Worm (Caenorhabditis elegans) whole organism, late embryonic: ENCODE results near the gene srw-1.

Source experiments
- F13H6.1 ChIP-seq: sonication (generic microtip); optimal IDR thresholded peaks from 2 replicates; lab custom pipeline; 2016; ENCODE audit warnings: missing genetic modification characterization, missing compliant biosample characterization
- K02D7.2 ChIP-seq: sonication (generic microtip); optimal IDR thresholded peaks from 2 replicates; lab custom pipeline; 2017; ENCODE audit warnings: mild to moderate bottlenecking, missing genetic modification characterization, missing compliant biosample characterization
- ama-1 ChIP-seq: fragments of 150-350 bp; optimal IDR thresholded peaks from 2 replicates; lab custom pipeline; 2014
- ceh-14 ChIP-seq: sonication (generic microtip); optimal IDR thresholded peaks from 2 replicates; lab custom pipeline; 2016; ENCODE audit warnings: missing genotype, missing genetic modification characterization, missing compliant biosample characterization
- ceh-18 ChIP-seq: sonication (generic microtip); optimal IDR thresholded peaks from 2 replicates; lab custom pipeline; 2016; ENCODE audit warnings: missing genetic modification characterization, missing compliant biosample characterization
- ceh-2 ChIP-seq: sonication (generic microtip); optimal IDR thresholded peaks from 2 replicates; lab custom pipeline; 2016; ENCODE audit warnings: missing genotype, missing genetic modification characterization, missing compliant biosample characterization
- ceh-24 ChIP-seq: sonication (generic microtip); optimal IDR thresholded peaks from 2 replicates; lab custom pipeline; 2016; ENCODE audit warnings: mild to moderate bottlenecking, missing genetic modification characterization, missing compliant biosample characterization
- ceh-30 ChIP-seq: fragments of 150-350 bp; optimal IDR thresholded peaks from 2 replicates; lab custom pipeline; 2014; ENCODE audit warnings: missing biosample characterization, missing genetic modification characterization
- ceh-31 ChIP-seq: sonication (generic microtip); optimal IDR thresholded peaks from 2 replicates; lab custom pipeline; 2016; ENCODE audit warnings: missing genetic modification characterization, missing compliant biosample characterization
- ceh-34 ChIP-seq: sonication (generic microtip); optimal IDR thresholded peaks from 2 replicates; lab custom pipeline; 2016; ENCODE audit warnings: mild to moderate bottlenecking, missing genetic modification characterization, missing compliant biosample characterization
- che-1 ChIP-seq: sonication (generic microtip); optimal IDR thresholded peaks from 2 replicates; lab custom pipeline; 2016; ENCODE audit warnings: mild to moderate bottlenecking, missing genetic modification characterization, missing compliant biosample characterization
- dve-1 ChIP-seq: sonication (generic microtip); optimal IDR thresholded peaks from 2 replicates; lab custom pipeline; 2017; ENCODE audit warnings: antibody characterized with exemption, mild to moderate bottlenecking, missing genetic modification characterization, missing compliant biosample characterization
- elt-2 ChIP-seq: sonication (generic microtip); optimal IDR thresholded peaks from 2 replicates; lab custom pipeline; 2016; ENCODE audit warnings: missing genetic modification reagents, missing genetic modification characterization, missing compliant biosample characterization
- ets-4 ChIP-seq: sonication (generic microtip); optimal IDR thresholded peaks from 2 replicates; lab custom pipeline; 2016; ENCODE audit warnings: missing genetic modification characterization, missing compliant biosample characterization
- fax-1 ChIP-seq: sonication (generic microtip); optimal IDR thresholded peaks from 2 replicates; lab custom pipeline; 2016; ENCODE audit warnings: missing genotype, missing genetic modification characterization, missing compliant biosample characterization
- fkh-6 ChIP-seq: sonication (generic microtip); optimal IDR thresholded peaks from 2 replicates; lab custom pipeline; 2016; ENCODE audit warnings: missing genetic modification characterization, missing compliant biosample characterization
- hlh-15 ChIP-seq: sonication (generic microtip); optimal IDR thresholded peaks from 2 replicates; lab custom pipeline; 2016; ENCODE audit warnings: missing genetic modification characterization, missing compliant biosample characterization
- mec-3 ChIP-seq: sonication (generic microtip); optimal IDR thresholded peaks from 2 replicates; lab custom pipeline; 2016; ENCODE audit warnings: borderline replicate concordance, missing genetic modification characterization, missing compliant biosample characterization
- nfya-1 ChIP-seq: sonication (generic microtip); optimal IDR thresholded peaks from 2 replicates; lab custom pipeline; 2017; ENCODE audit warnings: missing genetic modification characterization, mild to moderate bottlenecking, missing compliant biosample characterization, antibody characterized with exemption, moderate library complexity
- nhr-11 ChIP-seq: fragments of 150-350 bp; optimal IDR thresholded peaks from 2 replicates; lab custom pipeline; 2014; ENCODE audit warnings: missing biosample characterization, missing genetic modification characterization
- npax-4 ChIP-seq: sonication (generic microtip); optimal IDR thresholded peaks from 2 replicates; lab custom pipeline; 2016; ENCODE audit warnings: missing genetic modification characterization, missing compliant biosample characterization
- pha-2 ChIP-seq: sonication (generic microtip); optimal IDR thresholded peaks from 2 replicates; lab custom pipeline; 2017; ENCODE audit warnings: mild to moderate bottlenecking, missing genetic modification characterization, missing compliant biosample characterization
- pha-4 ChIP-seq: fragments of 150-350 bp; optimal IDR thresholded peaks from 2 replicates; lab custom pipeline; 2018; ENCODE audit warnings: missing biosample characterization, missing genetic modification reagents, missing genetic modification characterization
- pqm-1 ChIP-seq: sonication (generic microtip); optimal IDR thresholded peaks from 2 replicates; lab custom pipeline; 2016; ENCODE audit warnings: missing genetic modification characterization, missing compliant biosample characterization
- tbx-2 ChIP-seq: sonication (generic microtip); optimal IDR thresholded peaks from 2 replicates; lab custom pipeline; 2016; ENCODE audit warnings: missing genetic modification characterization, missing compliant biosample characterization
- tbx-7 ChIP-seq: sonication (generic microtip); optimal IDR thresholded peaks from 2 replicates; lab custom pipeline; 2016; ENCODE audit warnings: missing genotype, missing genetic modification characterization, missing compliant biosample characterization
- unc-3 ChIP-seq, 2 experiments: fragments of 200-800 bp in 1 of 2; sonication (Bioruptor generic) in 1 of 2; sonication (generic microtip) in 1 of 2; conservative IDR thresholded peaks in 1 of 2; optimal IDR thresholded peaks in 1 of 2; 2 replicates each; pipeline versions ENCODE4 v1.3.6 to Lab custom; 2016 to 2022; ENCODE audit warnings: missing compliant biosample characterization in 2 of 2, missing genetic modification characterization in 2 of 2, missing genetic modification reagents in 1 of 2
- unc-42 ChIP-seq: sonication (generic microtip); optimal IDR thresholded peaks from 2 replicates; lab custom pipeline; 2016; ENCODE audit warnings: missing genotype, missing genetic modification characterization, missing compliant biosample characterization
- unc-55 ChIP-seq: sonication (generic microtip); optimal IDR thresholded peaks from 2 replicates; lab custom pipeline; 2017; ENCODE audit warnings: missing biosample characterization, missing genetic modification reagents, missing genetic modification characterization
- unc-86 ChIP-seq: sonication (generic microtip); optimal IDR thresholded peaks from 2 replicates; lab custom pipeline; 2016; ENCODE audit warnings: missing genetic modification characterization, missing compliant biosample characterization

Gene srw-1

DNA sequence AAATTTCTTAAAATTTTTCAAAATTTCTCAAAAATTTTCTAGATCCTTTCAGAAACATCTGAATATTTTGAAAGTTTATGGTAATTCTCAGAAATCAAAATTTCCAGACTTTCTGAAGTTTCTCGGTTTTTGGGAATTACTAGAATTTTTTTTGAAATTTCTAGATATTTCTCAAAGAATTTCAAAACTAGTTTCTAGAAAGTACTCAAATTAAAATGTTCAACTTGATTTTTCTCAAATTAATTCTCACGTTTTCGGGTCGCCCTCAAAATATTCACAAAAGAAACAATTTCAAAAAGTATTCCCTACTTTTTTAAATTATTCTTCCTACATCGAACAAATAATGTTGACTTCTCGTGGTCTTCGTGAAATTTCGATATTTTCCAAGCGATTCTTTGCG lies 18.3 kb upstream of the srw-1 start, which contains the start of gene T09F5.10:
Gene T09F5.10, plus strand, starts transcription at position 301 of the 400 bp plus-strand sequence.
- TF ChIP-seq che-1 (no peak), tbx-2 (tag; lab: Kevin White, UChicago) (no peak), ets-4 (tag; lab: Kevin White, UChicago) (no peak), K02D7.2 (no peak), unc-55 (GFP tag; lab: Kevin White, UChicago) (no peak), dve-1 (tag; lab: Kevin White, UChicago) (no peak)

DNA sequence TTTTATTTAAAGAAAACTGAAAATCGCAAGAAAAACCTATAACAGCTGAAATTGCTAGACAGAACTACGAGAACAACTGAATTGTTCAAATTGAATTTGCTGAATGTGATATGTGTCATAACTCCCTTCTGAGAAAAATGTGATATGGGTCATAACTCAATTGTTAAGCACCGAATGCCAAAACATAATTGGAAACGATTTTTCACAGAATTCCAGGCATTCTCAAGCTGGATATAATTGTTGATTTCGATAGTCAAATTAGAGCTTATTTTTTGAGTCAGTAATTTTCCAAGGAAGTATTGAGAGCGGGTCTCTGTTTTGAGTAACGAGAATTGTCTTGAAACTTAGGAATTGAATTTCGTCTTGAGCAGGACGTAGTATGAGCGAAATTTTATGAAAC lies 16.2 kb upstream of the srw-1 start:
- TF ChIP-seq hlh-15 (tag; lab: Kevin White, UChicago) (no peak), npax-4 (tag; lab: Kevin White, UChicago) (no peak), pha-4 (tag; lab: Kevin White, UChicago) (no peak), unc-3 (GFP tag; conservative IDR thresholded peaks at IDR 0.05; lab: Robert Waterston, UW) (no peak), unc-3 (tag; optimal IDR thresholded peaks at IDR 0.05; lab: Kevin White, UChicago) (no peak), ama-1 (lab: Kevin White, UChicago) (no peak), ceh-2 (tag; lab: Kevin White, UChicago) (no peak), nhr-11 (tag; lab: Kevin White, UChicago) (no peak), mec-3 (tag; lab: Kevin White, UChicago) (no peak)

DNA sequence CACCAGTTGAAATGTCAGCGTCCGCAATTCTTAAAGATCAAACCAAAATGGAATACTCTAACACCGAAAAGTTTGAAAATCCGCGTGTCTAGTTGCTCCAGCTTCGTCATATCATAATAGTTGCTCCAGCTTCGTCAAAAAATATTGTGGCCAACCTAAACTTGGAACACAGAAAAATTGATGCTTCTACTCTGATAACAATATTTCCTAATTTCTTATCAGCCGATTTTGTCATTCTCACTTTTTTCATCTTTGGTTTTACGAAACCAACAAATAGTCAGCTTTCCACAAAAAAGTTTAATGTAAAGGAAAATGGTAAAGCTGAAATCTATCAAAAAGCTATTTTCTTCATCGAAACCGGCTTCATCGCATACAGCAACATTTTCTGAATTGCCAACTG lies 15.6 kb upstream of the srw-1 start, which contains the start of gene fbxa-84:
Gene fbxa-84, plus strand, starts transcription at position 34 of the 400 bp plus-strand sequence.
- no peak for TF ChIP-seq ceh-30 (tag; lab: Kevin White, UChicago)

DNA sequence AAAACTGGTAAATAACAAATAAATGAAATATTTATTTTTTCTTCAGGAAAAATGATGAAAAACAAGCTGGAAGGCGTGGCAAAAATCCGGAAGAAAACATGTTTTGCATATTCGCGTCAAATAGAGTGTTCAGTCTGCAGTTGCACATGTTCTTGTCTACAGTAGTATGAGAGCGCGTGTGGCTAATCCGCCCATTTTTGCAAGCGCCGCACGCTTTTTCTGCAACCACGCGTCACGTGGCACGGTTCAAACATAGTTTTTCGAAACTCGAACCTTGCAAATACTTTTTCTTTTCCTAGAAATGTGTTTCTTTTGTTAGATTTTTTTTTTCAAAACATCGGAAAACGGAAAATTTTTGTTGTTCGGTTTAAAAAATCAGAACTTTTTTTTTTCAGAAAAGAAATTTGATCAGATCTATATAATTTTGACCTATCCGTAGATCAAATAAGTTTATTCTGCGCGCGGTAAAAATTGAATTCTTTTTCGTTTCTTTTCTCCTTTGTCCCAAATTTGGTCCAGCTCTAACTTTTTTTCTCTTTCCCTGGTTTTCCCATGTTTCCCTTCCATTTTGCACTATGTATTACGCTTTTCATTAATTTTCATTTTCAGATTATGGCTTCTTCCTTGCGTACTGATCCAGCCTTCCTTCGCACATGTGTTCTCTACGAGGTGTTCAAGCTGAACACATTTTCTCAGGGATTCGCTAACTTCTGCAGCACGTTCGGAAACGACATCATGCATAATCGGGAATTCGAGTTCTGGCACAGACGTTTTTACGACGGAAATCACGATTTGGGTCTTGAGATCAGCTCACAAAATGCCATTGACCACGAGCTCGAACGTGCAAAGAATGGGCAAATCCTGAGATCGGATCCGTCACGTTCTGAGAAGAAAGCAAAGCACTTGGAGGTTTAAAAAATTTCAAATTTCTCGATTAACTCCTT lies 13.7 kb upstream of the srw-1 start, which contains the start of gene Y75B12B.1:
Gene Y75B12B.1, plus strand, starts transcription at position 603 of the 944 bp plus-strand sequence.
- TF ChIP-seq pha-2 (tag; lab: Kevin White, UChicago) (no peak), ceh-14 (no peak), F13H6.1 (tag; lab: Kevin White, UChicago) (no peak)

DNA sequence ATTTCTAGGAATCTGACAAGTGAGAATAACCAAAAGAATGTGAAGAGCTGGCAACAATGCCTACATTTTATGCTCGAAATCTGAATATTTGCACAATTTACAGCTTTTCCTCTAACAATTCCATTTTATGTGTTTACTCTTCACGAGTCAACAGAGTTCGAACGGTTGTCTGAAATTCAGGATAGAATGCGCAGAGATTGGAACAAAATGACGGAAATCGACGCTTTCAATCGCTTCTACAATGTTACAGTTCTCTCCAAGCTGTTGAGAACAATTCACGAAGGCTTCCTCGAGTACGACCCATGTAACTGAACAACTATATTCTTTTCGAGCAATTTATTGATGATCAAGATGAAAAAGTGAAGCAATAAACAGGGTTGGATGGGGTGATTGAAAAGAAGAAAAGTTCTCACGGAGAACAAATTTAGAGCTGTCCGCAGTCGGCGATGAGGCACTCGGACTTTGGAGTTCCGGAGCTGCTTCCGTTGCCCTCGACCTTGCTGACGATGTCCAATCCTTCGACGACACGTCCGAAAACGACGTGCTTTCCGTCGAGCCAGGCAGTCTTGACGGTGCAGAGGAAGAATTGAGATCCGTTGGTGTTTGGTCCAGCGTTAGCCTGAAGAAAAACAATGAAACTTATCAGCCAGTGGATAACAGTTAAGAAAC lies 11.7 kb upstream of the srw-1 start, which contains the start of gene Y75B12B.3:
Gene Y75B12B.3, minus strand, starts transcription at position 21 of the 669 bp plus-strand sequence.
- TF ChIP-seq tbx-7 (tag; lab: Kevin White, UChicago) (no peak), ceh-24 (tag; lab: Kevin White, UChicago) (no peak), tbx-2 (tag; lab: Kevin White, UChicago) (no peak), fax-1 (no peak), fkh-6 (no peak)
- TF ChIP-seq, all 69 proteins: peak for 0

DNA sequence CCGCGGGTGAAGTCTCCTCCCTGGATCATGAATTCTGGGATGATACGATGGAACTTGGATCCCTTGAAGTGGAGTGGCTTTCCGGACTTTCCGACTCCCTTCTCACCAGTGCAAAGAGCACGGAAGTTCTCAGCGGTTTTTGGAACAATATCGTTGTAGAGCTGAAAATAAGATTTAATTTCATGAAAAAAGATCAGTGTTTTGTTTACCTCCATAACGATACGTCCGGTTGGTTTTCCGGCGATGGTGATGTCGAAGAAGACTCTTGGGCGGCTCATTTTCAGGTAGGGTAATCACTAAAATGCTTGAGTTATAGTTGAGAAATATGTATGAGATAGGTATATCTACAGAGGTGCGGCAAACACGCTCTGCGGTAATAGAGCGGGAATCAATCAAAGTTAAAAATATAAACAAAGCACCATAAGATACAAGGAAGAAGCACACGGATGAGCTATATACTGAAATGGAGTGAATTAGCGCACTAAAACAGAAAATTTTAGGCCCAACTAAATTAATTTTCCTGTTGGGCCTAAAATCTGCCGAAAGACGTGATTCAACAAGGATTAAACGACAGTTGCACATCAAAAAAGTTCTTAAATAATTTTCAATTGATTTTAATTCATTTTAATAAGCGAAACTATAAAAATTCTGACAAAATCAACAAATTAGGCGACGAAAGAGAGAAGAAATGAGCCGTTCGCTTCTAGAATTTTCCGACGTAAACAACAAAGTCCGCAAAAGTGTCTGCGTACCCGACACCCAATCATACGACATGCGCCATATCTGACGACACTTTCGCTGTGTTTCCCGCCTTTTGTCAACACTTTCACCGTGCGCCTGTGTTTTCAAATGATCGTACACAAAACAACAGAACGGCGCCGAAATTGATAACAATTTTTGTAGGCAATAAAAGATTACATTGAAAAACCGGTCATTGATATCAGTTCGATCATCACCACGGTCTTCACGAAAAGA lies 10.7 kb upstream of the srw-1 start, which contains the start of the genes cyn-7 and bath-36:
Gene cyn-7, minus strand, starts transcription at position 296 of the 975 bp plus-strand sequence.
Gene bath-36, plus strand, starts transcription at position 806 of the 975 bp plus-strand sequence.
- TF ChIP-seq pqm-1 (tag; lab: Kevin White, UChicago) = no peak
- TF ChIP-seq ets-4 (tag; lab: Kevin White, UChicago) = peak; percentile 13
- TF ChIP-seq unc-42 (tag; lab: Kevin White, UChicago) = peak; percentile 29
- peak; percentile 36 for TF ChIP-seq ceh-31
- peak; percentile 27 for TF ChIP-seq elt-2 (tag; lab: Kevin White, UChicago)
- no peak for TF ChIP-seq unc-86 (tag; lab: Kevin White, UChicago)
- peak; percentile 39 for TF ChIP-seq tbx-2 (tag; lab: Kevin White, UChicago)
- TF ChIP-seq ceh-34 = peak; percentile 13
- TF ChIP-seq ama-1 (lab: Kevin White, UChicago) = no peak
- TF ChIP-seq unc-55 (GFP tag; lab: Kevin White, UChicago) = peak; percentile 1
- TF ChIP-seq ceh-18 = peak; percentile 48
- TF ChIP-seq nfya-1 = peak; percentile 46
- TF ChIP-seq che-1 = no peak
